Worm (Caenorhabditis elegans): ENCODE measurements around the gene sor-1.

Gene sor-1

DNA sequence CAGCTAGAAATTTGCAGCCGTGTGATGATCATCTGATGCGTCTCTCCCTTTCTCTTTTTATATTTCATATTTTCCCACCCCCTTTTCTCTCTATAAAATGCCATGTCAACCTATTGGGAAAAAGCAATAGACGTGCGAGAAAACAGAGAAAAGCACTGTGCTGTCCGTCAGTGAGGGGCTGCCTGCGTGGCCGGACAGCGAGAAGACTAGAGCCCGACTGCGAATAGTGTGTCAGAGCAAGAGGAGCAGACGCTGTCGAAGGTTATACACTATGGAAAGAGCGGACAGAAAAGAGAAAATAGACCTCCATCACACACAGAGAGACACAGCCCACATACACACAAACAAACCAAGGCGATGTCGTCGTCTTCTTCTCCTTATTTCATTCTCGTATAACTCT lies 7.1 kb downstream of the sor-1 start (continued):
- TF ChIP-seq hsf-1 (GFP tag; IDR thresholded peaks at IDR 0.05) (no peak), rpc-1 (optimal IDR thresholded peaks at IDR 0.05) (no peak), rpc-1 (tag; optimal IDR thresholded peaks at IDR 0.05) (no peak), Y56A3A.18 (GFP tag; IDR thresholded peaks at IDR 0.05) (peak; percentile 65; the same call in 1 of the 2 replicates), ekl-4 (GFP tag; IDR thresholded peaks at IDR 0.05) (peak; percentile 58; the same call in 1 of the 2 replicates), hmg-1.2 (GFP tag; IDR thresholded peaks at IDR 0.05) (peak; percentile 86), snpc-4 (GFP tag; optimal IDR thresholded peaks at IDR 0.05) (no peak), snpc-4 (tag; optimal IDR thresholded peaks at IDR 0.05) (peak; percentile 22 to 64 (median 59)), fkh-3 (tag; optimal IDR thresholded peaks at IDR 0.05) (no peak), repo-1 (tag; optimal IDR thresholded peaks at IDR 0.05) (peak; percentile 46), bed-1 (GFP tag; IDR thresholded peaks at IDR 0.05) (no peak), F55B11.4 (tag; optimal IDR thresholded peaks at IDR 0.05; ENCODE audit: borderline replicate concordance, insufficient read depth) (no peak), him-1 (tag; optimal IDR thresholded peaks at IDR 0.05) (no peak), nhr-80 (tag; optimal IDR thresholded peaks at IDR 0.05) (peak; percentile 96), ztf-6 (GFP tag; IDR thresholded peaks at IDR 0.05) (no peak), nhr-179 (tag; optimal IDR thresholded peaks at IDR 0.05) (no peak), die-1 (tag; optimal IDR thresholded peaks at IDR 0.05) (peak; percentile 25), hrde-1 (tag; optimal IDR thresholded peaks at IDR 0.05; ENCODE audit: borderline replicate concordance) (no peak), bed-2 (GFP tag; IDR thresholded peaks at IDR 0.05) (no peak), lin-26 (GFP tag; IDR thresholded peaks at IDR 0.05) (peak; percentile 82), mes-4 (tag; optimal IDR thresholded peaks at IDR 0.05) (no peak), lag-1 (GFP tag; IDR thresholded peaks at IDR 0.05) (no peak), egrh-3 (GFP tag; IDR thresholded peaks at IDR 0.05) (peak; percentile 41), unc-130 (GFP tag; optimal IDR thresholded peaks at IDR 0.05) (no peak), T07F8.4 (tag; optimal IDR thresholded peaks at IDR 0.05) (no peak), lin-40 (tag; optimal IDR thresholded peaks at IDR 0.05) (peak; percentile 74), K12H6.12 (tag; optimal IDR thresholded peaks at IDR 0.05) (peak; percentile 83), egl-18 (GFP tag; IDR thresholded peaks at IDR 0.05) (no peak), F52B5.7 (tag; optimal IDR thresholded peaks at IDR 0.05) (no peak), F39B2.1 (GFP tag; IDR thresholded peaks at IDR 0.05) (0 out of 2 replicates have a peak, but pooled peaks have one; percentile 50), F23B12.7 (tag; optimal IDR thresholded peaks at IDR 0.05; ENCODE audit: insufficient read depth) (no peak), somi-1 (GFP tag; optimal IDR thresholded peaks at IDR 0.05) (peak; percentile 32), xnd-1 (tag; optimal IDR thresholded peaks at IDR 0.05) (no peak), C17E4.6 (GFP tag; IDR thresholded peaks at IDR 0.05) (no peak), dpl-1 (GFP tag; optimal IDR thresholded peaks at IDR 0.05) (no peak), mxl-1 (tag; optimal IDR thresholded peaks at IDR 0.05) (no peak), F37B4.10 (GFP tag; IDR thresholded peaks at IDR 0.05) (no peak), cebp-1 (GFP tag; IDR thresholded peaks at IDR 0.05) (peak; percentile 67; the same call in 1 of the 2 replicates), cebp-1 (tag; optimal IDR thresholded peaks at IDR 0.05) (peak; percentile 83), ZK185.1 (tag; optimal IDR thresholded peaks at IDR 0.05; ENCODE audit: poor library complexity, severe bottlenecking) (peak; percentile 62), F22D6.2 (tag; optimal IDR thresholded peaks at IDR 0.05) (peak; percentile 35), madf-3 (GFP tag; IDR thresholded peaks at IDR 0.05) (no peak), F57A8.1 (GFP tag; optimal IDR thresholded peaks at IDR 0.05) (no peak), nfya-2 (GFP tag; IDR thresholded peaks at IDR 0.05) (no peak), B0035.1 (tag; optimal IDR thresholded peaks at IDR 0.05) (no peak), unc-62 (GFP tag; optimal IDR thresholded peaks at IDR 0.05) (peak; percentile 61), mcd-1 (GFP tag; IDR thresholded peaks at IDR 0.05) (peak; percentile 59), tbp1 (GFP tag; optimal IDR thresholded peaks at IDR 0.05) (peak; percentile 47), F49E8.2 (tag; optimal IDR thresholded peaks at IDR 0.05; ENCODE audit: insufficient read depth) (no peak), madf-10 (tag; optimal IDR thresholded peaks at IDR 0.05) (peak; percentile 65)
